Fruit fly (Drosophila melanogaster): ENCODE data around the gene CG32485.

The CG32485 gene

dm6 chr3L:3013496-3013895 is 36.6 kb upstream of the CG32485 start (continued):
- TF ChIP-seq onecut (GFP tag; IDR thresholded peaks at IDR 0.05) (no peak), Dad (GFP tag; optimal IDR thresholded peaks at IDR 0.05) (no peak), Ssrp (tag; optimal IDR thresholded peaks at IDR 0.05) (no peak), CG8478 (optimal IDR thresholded peaks at IDR 0.05) (no peak), chn (GFP tag; optimal IDR thresholded peaks at IDR 0.05) (no peak), tx (GFP tag; optimal IDR thresholded peaks at IDR 0.05) (no peak), Tbp (GFP tag; optimal IDR thresholded peaks at IDR 0.05) (no peak), CG1233 (GFP tag; optimal IDR thresholded peaks at IDR 0.05) (no peak), CG7745 (tag; optimal IDR thresholded peaks at IDR 0.05) (no peak), Bgb (GFP tag; IDR thresholded peaks at IDR 0.05; ENCODE audit: partially characterized antibody) (no peak), CG8281 (tag; optimal IDR thresholded peaks at IDR 0.05) (no peak), CG12104 (GFP tag; optimal IDR thresholded peaks at IDR 0.05) (no peak), CG14667 (GFP tag; IDR thresholded peaks at IDR 0.05) (no peak), CG2875 (GFP tag; optimal IDR thresholded peaks at IDR 0.05) (no peak), CG2129 (GFP tag; IDR thresholded peaks at IDR 0.05; ENCODE audit: partially characterized antibody) (no peak), nerfin-2 (GFP tag; IDR thresholded peaks at IDR 0.05; ENCODE audit: partially characterized antibody) (no peak), CG17385 (GFP tag; optimal IDR thresholded peaks at IDR 0.05) (no peak), dpn (GFP tag; optimal IDR thresholded peaks at IDR 0.05) (no peak), CG2889 (GFP tag; IDR thresholded peaks at IDR 0.05) (0 out of 3 replicates have a peak, but pooled peaks have one; percentile 15), sens (GFP tag) (no peak), Dbx (GFP tag; IDR thresholded peaks at IDR 0.05) (0 out of 3 replicates have a peak, but pooled peaks have one; percentile 14), CG14050 (GFP tag; IDR thresholded peaks at IDR 0.05) (no peak), Hmx (GFP tag; optimal IDR thresholded peaks at IDR 0.05) (no peak), sna (GFP tag; IDR thresholded peaks at IDR 0.05; ENCODE audit: partially characterized antibody) (no peak), bigmax (GFP tag; optimal IDR thresholded peaks at IDR 0.05) (no peak), chinmo (GFP tag; IDR thresholded peaks at IDR 0.05; ENCODE audit: partially characterized antibody) (no peak), nom (GFP tag; optimal IDR thresholded peaks at IDR 0.05) (no peak), ftz-f1 (GFP tag; optimal IDR thresholded peaks at IDR 0.05) (no peak), CG12236 (GFP tag; optimal IDR thresholded peaks at IDR 0.05) (no peak), phol (tag; optimal IDR thresholded peaks at IDR 0.05) (no peak), CG14965 (GFP tag; optimal IDR thresholded peaks at IDR 0.05; ENCODE audit: borderline replicate concordance) (no peak), CG31441 (GFP tag; IDR thresholded peaks at IDR 0.05) (no peak), lmd (GFP tag; IDR thresholded peaks at IDR 0.05) (no peak), CG10979 (tag; optimal IDR thresholded peaks at IDR 0.05) (no peak), CG7786 (GFP tag; optimal IDR thresholded peaks at IDR 0.05) (no peak), Ets65A (GFP tag) (peak; percentile 69), Spps (tag; optimal IDR thresholded peaks at IDR 0.05) (no peak), Sox102F (GFP tag; optimal IDR thresholded peaks at IDR 0.05) (no peak), CG16779 (GFP tag; IDR thresholded peaks at IDR 0.05) (no peak), CG18262 (tag; optimal IDR thresholded peaks at IDR 0.05) (no peak)

dm6 chr3L:3015969-3016368 is 34.2 kb upstream of the CG32485 start, which contains the start of gene CG32488:
Gene CG32488 (minus strand): TSS chr3L:3016069.
- TF ChIP-seq ems (GFP tag; optimal IDR thresholded peaks at IDR 0.05): no peak
- no peak for TF ChIP-seq Antp (GFP tag; optimal IDR thresholded peaks at IDR 0.05)
- no peak for TF ChIP-seq Xbp1 (GFP tag; optimal IDR thresholded peaks at IDR 0.05)
- no peak for TF ChIP-seq dm (GFP tag; optimal IDR thresholded peaks at IDR 0.05)
- TF ChIP-seq Rfx (GFP tag; IDR thresholded peaks at IDR 0.05): no peak
- no peak for TF ChIP-seq Max (GFP tag; optimal IDR thresholded peaks at IDR 0.05)

Data from whole organism, embryonic.